Worm (Caenorhabditis elegans): ENCODE data around the gene ddl-3.
A peak's percentile ranks its signal among the peaks of the same experiment; 100 is the strongest.

Gene ddl-3

DNA sequence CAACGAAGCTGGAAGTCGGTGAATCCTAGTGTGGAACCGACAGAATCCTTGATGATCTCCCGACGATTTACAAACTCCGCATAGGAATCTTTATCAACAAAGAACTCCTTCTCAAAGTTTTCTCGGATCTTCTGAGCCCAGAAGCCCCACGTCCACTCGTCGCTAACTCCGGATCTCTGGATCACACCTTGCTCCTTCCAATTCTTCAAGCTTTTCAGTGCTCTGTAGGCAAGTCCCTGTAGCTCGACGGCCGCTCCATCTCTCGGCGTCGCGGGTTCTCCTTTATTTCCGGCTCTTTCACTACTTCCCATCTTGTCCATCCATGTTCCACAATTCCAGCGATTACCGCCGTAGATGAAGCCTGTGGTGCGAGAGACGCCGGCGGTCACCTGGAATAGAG lies 7.1 kb upstream of the ddl-3 start:
- no peak for TF ChIP-seq mcd-1 (GFP tag; IDR thresholded peaks at IDR 0.05)
- no peak for TF ChIP-seq F37B4.10 (GFP tag; IDR thresholded peaks at IDR 0.05)
- no peak for TF ChIP-seq ceh-79 (tag; optimal IDR thresholded peaks at IDR 0.05)
- no peak for TF ChIP-seq repo-1 (tag; optimal IDR thresholded peaks at IDR 0.05)
- TF ChIP-seq bed-1 (GFP tag; IDR thresholded peaks at IDR 0.05): no peak
- TF ChIP-seq ztf-6 (GFP tag; IDR thresholded peaks at IDR 0.05): no peak
- no peak for TF ChIP-seq T07F8.4 (tag; optimal IDR thresholded peaks at IDR 0.05)
- no peak for TF ChIP-seq nhr-80 (tag; optimal IDR thresholded peaks at IDR 0.05)
- no peak for TF ChIP-seq lin-26 (GFP tag; IDR thresholded peaks at IDR 0.05)
- TF ChIP-seq hmg-20 (GFP tag; IDR thresholded peaks at IDR 0.05): no peak
- TF ChIP-seq ceh-27 (GFP tag; optimal IDR thresholded peaks at IDR 0.05): no peak

- TF ChIP-seq cebp-1 (GFP tag; IDR thresholded peaks at IDR 0.05) (no peak), cebp-1 (tag; optimal IDR thresholded peaks at IDR 0.05) (peak; percentile 71), B0261.1 (tag; optimal IDR thresholded peaks at IDR 0.05) (no peak), ceh-40 (GFP tag; IDR thresholded peaks at IDR 0.05) (peak; percentile 59; the same call in 1 of the 2 replicates), D2030.7 (GFP tag; IDR thresholded peaks at IDR 0.05) (0 out of 2 replicates have a peak, but pooled peaks have one; percentile 13), lin-54 (GFP tag; optimal IDR thresholded peaks at IDR 0.05) (peak; percentile 30), hlh-12 (tag; optimal IDR thresholded peaks at IDR 0.05) (no peak), pha-4 (tag; optimal IDR thresholded peaks at IDR 0.05) (no peak), attf-6 (GFP tag; IDR thresholded peaks at IDR 0.05) (no peak; the same call in none of the 2 replicates), B0336.3 (GFP tag; IDR thresholded peaks at IDR 0.05) (peak; percentile 87), ets-4 (GFP tag; optimal IDR thresholded peaks at IDR 0.05) (no peak), chd-7 (tag; optimal IDR thresholded peaks at IDR 0.05) (peak; percentile 63), F22D6.2 (tag; optimal IDR thresholded peaks at IDR 0.05) (no peak), xnd-1 (tag; optimal IDR thresholded peaks at IDR 0.05) (peak; percentile 40), lsl-1 (GFP tag; optimal IDR thresholded peaks at IDR 0.05) (peak; percentile 46), K12H6.12 (tag; optimal IDR thresholded peaks at IDR 0.05) (no peak), hrde-1 (tag; optimal IDR thresholded peaks at IDR 0.05; ENCODE audit: borderline replicate concordance) (peak; percentile 70), F52B5.7 (tag; optimal IDR thresholded peaks at IDR 0.05) (peak; percentile 39), snpc-4 (GFP tag; optimal IDR thresholded peaks at IDR 0.05) (no peak), snpc-4 (tag; optimal IDR thresholded peaks at IDR 0.05) (peak in 1 of 4 experiments; percentile 42), ceh-58 (GFP tag; IDR thresholded peaks at IDR 0.05) (0 out of 2 replicates have a peak, but pooled peaks have one; percentile 58), pbrm-1 (GFP tag; IDR thresholded peaks at IDR 0.05) (0 out of 2 replicates have a peak, but pooled peaks have one; percentile 28), tbx-9 (tag; optimal IDR thresholded peaks at IDR 0.05; ENCODE audit: borderline replicate concordance) (peak; percentile 36), ama-1 (optimal IDR thresholded peaks at IDR 0.05) (no peak), ama-1 (GFP tag; optimal IDR thresholded peaks at IDR 0.05) (peak in 1 of 2 experiments; percentile 75), mxl-1 (tag; optimal IDR thresholded peaks at IDR 0.05) (no peak), egl-44 (GFP tag; IDR thresholded peaks at IDR 0.05) (0 out of 2 replicates have a peak, but pooled peaks have one; percentile 41), hmg-1.2 (GFP tag; IDR thresholded peaks at IDR 0.05) (peak; percentile 25; the same call in 1 of the 2 replicates), nfyb-1 (GFP tag; IDR thresholded peaks at IDR 0.05) (peak; percentile 69; the same call in 1 of the 2 replicates), bed-2 (GFP tag; IDR thresholded peaks at IDR 0.05) (no peak), lag-1 (GFP tag; IDR thresholded peaks at IDR 0.05) (no peak), tbp1 (GFP tag; optimal IDR thresholded peaks at IDR 0.05) (peak; percentile 48), F57C9.4 (tag; optimal IDR thresholded peaks at IDR 0.05) (peak; percentile 17), let-526 (GFP tag; IDR thresholded peaks at IDR 0.05) (no peak), Y79H2A.3 (GFP tag; conservative IDR thresholded peaks at IDR 0.05) (0 out of 2 replicates have a peak, but pooled peaks have one; percentile 32), lin-26 (GFP tag; IDR thresholded peaks at IDR 0.05) (0 out of 2 replicates have a peak, but pooled peaks have one; percentile 53), tlf-1 (GFP tag; optimal IDR thresholded peaks at IDR 0.05) (peak; percentile 31), zfh-2 (GFP tag; conservative IDR thresholded peaks at IDR 0.05) (peak; percentile 6; the same call in 1 of the 2 replicates), unc-130 (GFP tag; optimal IDR thresholded peaks at IDR 0.05) (no peak)
Observed at ce11 chrII:14350768-14351167, 6.5 kb upstream of the ddl-3 start.

Measured in whole organism, young adult.